Worm (Caenorhabditis elegans) whole organism, L1 larva: ENCODE data around the gene cnnm-1.

Source experiments
- Y116A8C.19 ChIP-seq: sonication (generic microtip); optimal IDR thresholded peaks from 2 replicates; lab custom pipeline; 2016; ENCODE audit warnings: missing compliant biosample characterization, missing genetic modification characterization, borderline replicate concordance
- aha-1 ChIP-seq: fragments of 150-350 bp; optimal IDR thresholded peaks from 2 replicates; lab custom pipeline; 2014; ENCODE audit warnings: missing biosample characterization, missing genetic modification characterization
- efl-1 ChIP-seq, 4 experiments: fragments of 150-350 bp; optimal IDR thresholded peaks in 3 of 4; peaks in 1 of 4; 1 replicate in 1 of 4; 2 replicates in 3 of 4; lab custom pipeline; 2014; ENCODE audit warnings: missing biosample characterization in 2 of 4, missing genetic modification characterization in 2 of 4, missing genetic modification reagents in 2 of 4
- nhr-12 ChIP-seq: sonication (generic microtip); optimal IDR thresholded peaks from 2 replicates; lab custom pipeline; 2017; ENCODE audit warnings: missing biosample characterization, missing genetic modification characterization
- skn-1 ChIP-seq: fragments of 150-350 bp; optimal IDR thresholded peaks from 2 replicates; lab custom pipeline; 2014; ENCODE audit warnings: missing biosample characterization, missing genetic modification characterization
- snpc-4 ChIP-seq: fragments of 150-350 bp; optimal IDR thresholded peaks from 2 replicates; lab custom pipeline; 2014; ENCODE audit warnings: missing biosample characterization, missing genetic modification characterization
- unc-130 ChIP-seq: fragments of 150-350 bp; optimal IDR thresholded peaks from 2 replicates; lab custom pipeline; 2017; ENCODE audit warnings: missing biosample characterization, missing genetic modification characterization, inconsistent platforms
- unc-86 ChIP-seq: sonication (generic microtip); optimal IDR thresholded peaks from 2 replicates; lab custom pipeline; 2016; ENCODE audit warnings: missing genetic modification characterization, missing compliant biosample characterization
- ztf-4 ChIP-seq: fragments of 150-350 bp; optimal IDR thresholded peaks from 2 replicates; lab custom pipeline; 2014; ENCODE audit warnings: missing biosample characterization, missing genetic modification characterization

DNA sequence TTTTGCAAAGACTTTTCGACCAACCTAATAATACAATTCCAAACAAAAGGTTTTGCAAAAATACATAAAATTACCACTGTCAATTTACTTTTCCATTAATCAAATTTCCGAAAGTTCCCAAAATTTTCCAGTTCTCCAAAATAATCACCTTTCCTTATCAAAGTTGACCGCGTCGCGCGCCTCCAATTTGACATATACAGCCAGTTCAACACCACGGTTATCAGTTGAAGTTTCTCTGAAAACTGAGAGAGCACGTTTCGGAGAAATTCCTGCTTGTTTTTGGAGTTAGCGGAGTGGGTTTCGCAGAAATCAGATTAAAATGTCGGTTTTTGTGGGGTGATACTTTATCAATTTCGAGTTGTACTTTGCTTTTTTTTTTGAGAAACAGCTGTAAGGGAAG is 27.6 kb downstream of the cnnm-1 start:
- TF ChIP-seq ztf-4 (tag; lab: Kevin White, UChicago) = no peak
- TF ChIP-seq efl-1 (optimal IDR thresholded peaks at IDR 0.05; lab: Kevin White, UChicago) = no peak
- TF ChIP-seq efl-1 (GFP tag; optimal IDR thresholded peaks at IDR 0.05 in 1 of 2; lab: Kevin White, UChicago) = no peak
- TF ChIP-seq Y116A8C.19 (tag; lab: Kevin White, UChicago) = no peak
- no peak for TF ChIP-seq nhr-12 (tag; lab: Kevin White, UChicago)
- no peak for TF ChIP-seq unc-130 (tag; lab: Kevin White, UChicago)
- TF ChIP-seq snpc-4 (tag; lab: Kevin White, UChicago) = no peak
- TF ChIP-seq unc-86 (tag; lab: Kevin White, UChicago) = no peak
- no peak for TF ChIP-seq aha-1 (tag; lab: Kevin White, UChicago)
- no peak for TF ChIP-seq skn-1 (tag; lab: Kevin White, UChicago)
